Fruit fly (Drosophila melanogaster) whole organism, wandering third instar larva: Measurements from ENCODE around the gene CG15625.
A peak's percentile ranks its signal among the peaks of the same experiment; 100 is the strongest.

Source experiments
- Abd-B ChIP-seq: fragments of >200 bp; optimal IDR thresholded peaks from 2 replicates; lab custom pipeline; 2017; ENCODE audit warnings: missing biosample characterization, missing genetic modification characterization
- CG32264 ChIP-seq: fragments of 200-800 bp; sonication (Bioruptor generic); optimal IDR thresholded peaks from 2 replicates; lab custom pipeline; 2016; ENCODE audit warnings: missing biosample characterization, missing genetic modification characterization
- CG9705 ChIP-seq: fragments of 200-800 bp; sonication (Bioruptor generic); optimal IDR thresholded peaks from 2 replicates; lab custom pipeline; 2018; ENCODE audit warnings: missing biosample characterization, mild to moderate bottlenecking, missing genetic modification characterization
- CrebA ChIP-seq: fragments of 200-800 bp; sonication (Bioruptor generic); optimal IDR thresholded peaks from 2 replicates; lab custom pipeline; 2016; ENCODE audit warnings: missing biosample characterization, mild to moderate bottlenecking, missing genetic modification characterization, borderline replicate concordance
- Dfd ChIP-seq: fragments of >200 bp; optimal IDR thresholded peaks from 2 replicates; lab custom pipeline; 2017; ENCODE audit warnings: missing biosample characterization, missing genetic modification characterization
- Dif ChIP-seq: fragments of 200-275, 200-300 bp; sonication (Bioruptor generic); optimal IDR thresholded peaks from 2 replicates; lab custom pipeline; 2018; ENCODE audit warnings: missing biosample characterization, missing genetic modification characterization; ENCODE audit not compliant: partially characterized antibody
- GATAd ChIP-seq: sonication (Bioruptor generic); optimal IDR thresholded peaks from 2 replicates; lab custom pipeline; 2016; ENCODE audit warnings: missing biosample characterization, missing genetic modification characterization
- HLH106 ChIP-seq: fragments of 200-800 bp; optimal IDR thresholded peaks from 3 replicates; lab custom pipeline; 2019; ENCODE audit warnings: missing biosample characterization, mild to moderate bottlenecking, missing genetic modification characterization, moderate library complexity
- Hnf4 ChIP-seq: fragments of 200-800 bp; sonication (Bioruptor generic); optimal IDR thresholded peaks from 2 replicates; lab custom pipeline; 2016; ENCODE audit warnings: missing biosample characterization, mild to moderate bottlenecking, missing genetic modification characterization
- Hr78 ChIP-seq: fragments of >200 bp; optimal IDR thresholded peaks from 2 replicates; lab custom pipeline; 2017; ENCODE audit warnings: missing biosample characterization, missing genetic modification characterization
- Hr83 ChIP-seq: fragments of 200-300 bp; sonication (Bioruptor generic); optimal IDR thresholded peaks from 2 replicates; lab custom pipeline; 2016; ENCODE audit warnings: missing biosample characterization, mild to moderate bottlenecking, missing genetic modification characterization, moderate library complexity; ENCODE audit not compliant: poor library complexity, severe bottlenecking
- Jra ChIP-seq: sonication (Bioruptor generic); optimal IDR thresholded peaks from 2 replicates; lab custom pipeline; 2016; ENCODE audit warnings: missing biosample characterization, missing genetic modification characterization
- Mio ChIP-seq: sonication (Bioruptor generic); optimal IDR thresholded peaks from 2 replicates; lab custom pipeline; 2016; ENCODE audit warnings: missing biosample characterization, missing genetic modification characterization
- Myc ChIP-seq: fragments of >200 bp; optimal IDR thresholded peaks from 2 replicates; lab custom pipeline; 2017
- N ChIP-seq: fragments of >200 bp; optimal IDR thresholded peaks from 2 replicates; lab custom pipeline; 2018; ENCODE audit warnings: missing biosample characterization, missing external identifiers, missing genetic modification characterization
- OdsH ChIP-seq: fragments of 200-800 bp; sonication (Bioruptor generic); optimal IDR thresholded peaks from 2 replicates; lab custom pipeline; 2016; ENCODE audit warnings: missing biosample characterization, mild to moderate bottlenecking, missing genetic modification characterization
- Rel ChIP-seq, 2 experiments: fragments of 200-800 bp; sonication (Bioruptor generic) in 1 of 2; optimal IDR thresholded peaks; 2 replicates in 1 of 2; 3 replicates in 1 of 2; lab custom pipeline; 2016 to 2019; ENCODE audit warnings: mild to moderate bottlenecking in 2 of 2, missing biosample characterization in 2 of 2, missing genetic modification characterization in 2 of 2, moderate library complexity in 1 of 2
- Sp1 ChIP-seq: fragments of 200-800 bp; sonication (Bioruptor generic); optimal IDR thresholded peaks from 3 replicates; lab custom pipeline; 2019; ENCODE audit warnings: missing biosample characterization, mild to moderate bottlenecking, missing genetic modification characterization, moderate library complexity
- Vsx2 ChIP-seq: fragments of 200-300, 225-300 bp; sonication (Bioruptor generic); optimal IDR thresholded peaks from 2 replicates; lab custom pipeline; 2018; ENCODE audit warnings: missing biosample characterization, missing genetic modification characterization; ENCODE audit not compliant: partially characterized antibody
- br ChIP-seq: fragments of 200-800 bp; sonication (Bioruptor generic); optimal IDR thresholded peaks from 2 replicates; lab custom pipeline; 2016; ENCODE audit warnings: missing biosample characterization, missing genetic modification characterization
- brk ChIP-seq: fragments of 200-800 bp; sonication (Bioruptor generic); optimal IDR thresholded peaks from 2 replicates; lab custom pipeline; 2016; ENCODE audit warnings: missing biosample characterization, mild to moderate bottlenecking, missing genetic modification characterization
- dl ChIP-seq, 2 experiments: fragments of 175-275, 200-275 bp in 1 of 2; fragments of 200-275 bp in 1 of 2; sonication (Bioruptor generic); optimal IDR thresholded peaks; lab custom pipeline; 2018; ENCODE audit warnings: mild to moderate bottlenecking in 2 of 2, missing biosample characterization in 2 of 2, missing genetic modification characterization in 2 of 2, moderate library complexity in 2 of 2; ENCODE audit not compliant: partially characterized antibody in 2 of 2, insufficient read depth in 1 of 2
- dmrt93B ChIP-seq: fragments of 200-800 bp; sonication (Bioruptor generic); optimal IDR thresholded peaks from 2 replicates; lab custom pipeline; 2018; ENCODE audit warnings: missing biosample characterization, mild to moderate bottlenecking, missing genetic modification characterization
- dsf ChIP-seq: sonication (Bioruptor generic); optimal IDR thresholded peaks from 2 replicates; lab custom pipeline; 2016; ENCODE audit warnings: missing biosample characterization, missing genetic modification characterization, borderline replicate concordance
- ey ChIP-seq: fragments of 200-800 bp; sonication (Bioruptor generic); optimal IDR thresholded peaks from 2 replicates; lab custom pipeline; 2016; ENCODE audit warnings: missing biosample characterization, missing genetic modification characterization
- foxo ChIP-seq, 2 experiments: fragments of 200-800 bp; sonication (Bioruptor generic); optimal IDR thresholded peaks; 2 replicates in 1 of 2; 3 replicates in 1 of 2; lab custom pipeline; 2016 to 2017; ENCODE audit warnings: missing biosample characterization in 2 of 2, missing genetic modification characterization in 2 of 2
- fru ChIP-seq: fragments of 200-800 bp; sonication (Bioruptor generic); optimal IDR thresholded peaks from 3 replicates; lab custom pipeline; 2016; ENCODE audit warnings: missing biosample characterization, mild to moderate bottlenecking, missing genetic modification characterization
- h ChIP-seq: fragments of 200-800 bp; sonication (Bioruptor generic); optimal IDR thresholded peaks from 3 replicates; lab custom pipeline; 2016; ENCODE audit warnings: missing biosample characterization, mild to moderate bottlenecking, missing genetic modification characterization
- jim ChIP-seq: fragments of 175-275, 200-325 bp; sonication (Bioruptor generic); optimal IDR thresholded peaks from 2 replicates; lab custom pipeline; 2016; ENCODE audit warnings: missing biosample characterization, mild to moderate bottlenecking, missing genetic modification characterization
- lola ChIP-seq: fragments of >200 bp; optimal IDR thresholded peaks from 2 replicates; lab custom pipeline; 2017; ENCODE audit warnings: missing biosample characterization, missing genetic modification characterization
- pan ChIP-seq: fragments of >200 bp; optimal IDR thresholded peaks from 2 replicates; lab custom pipeline; 2017
- psq ChIP-seq: fragments of 200-800 bp; sonication (Bioruptor generic); optimal IDR thresholded peaks from 3 replicates; lab custom pipeline; 2017; ENCODE audit warnings: missing biosample characterization, mild to moderate bottlenecking, missing genetic modification characterization, moderate library complexity
- rgr ChIP-seq: fragments of 200-800 bp; sonication (Bioruptor generic); optimal IDR thresholded peaks from 3 replicates; lab custom pipeline; 2016; ENCODE audit warnings: missing biosample characterization, mild to moderate bottlenecking, missing genetic modification characterization
- sage ChIP-seq: fragments of 200-800 bp; sonication (Bioruptor generic); optimal IDR thresholded peaks from 2 replicates; lab custom pipeline; 2016; ENCODE audit warnings: missing biosample characterization, mild to moderate bottlenecking, missing genetic modification characterization
- sv ChIP-seq: fragments of 200-800 bp; sonication (Bioruptor generic); optimal IDR thresholded peaks from 3 replicates; lab custom pipeline; 2016; ENCODE audit warnings: missing biosample characterization, missing genetic modification characterization
- tai ChIP-seq: sonication (Bioruptor generic); optimal IDR thresholded peaks from 2 replicates; lab custom pipeline; 2016; ENCODE audit warnings: missing biosample characterization, missing genetic modification characterization
- usp ChIP-seq: fragments of >200 bp; optimal IDR thresholded peaks from 2 replicates; lab custom pipeline; 2017; ENCODE audit warnings: missing biosample characterization, missing genetic modification characterization
- woc ChIP-seq: sonication (Bioruptor generic); optimal IDR thresholded peaks from 2 replicates; lab custom pipeline; 2016; ENCODE audit warnings: missing biosample characterization, mild to moderate bottlenecking, missing genetic modification characterization

Gene CG15625

dm6 chr2L:4889451-4890045, at the start of gene CG15625:
TSS of gene CG15625 (plus strand) at chr2L:4889995.
- TF ChIP-seq GATAd (GFP tag; lab: Kevin White, UChicago) (no peak), Abd-B (GFP tag; lab: Kevin White, UChicago) (no peak), h (GFP tag; lab: Kevin White, UChicago) (no peak)

DNA sequence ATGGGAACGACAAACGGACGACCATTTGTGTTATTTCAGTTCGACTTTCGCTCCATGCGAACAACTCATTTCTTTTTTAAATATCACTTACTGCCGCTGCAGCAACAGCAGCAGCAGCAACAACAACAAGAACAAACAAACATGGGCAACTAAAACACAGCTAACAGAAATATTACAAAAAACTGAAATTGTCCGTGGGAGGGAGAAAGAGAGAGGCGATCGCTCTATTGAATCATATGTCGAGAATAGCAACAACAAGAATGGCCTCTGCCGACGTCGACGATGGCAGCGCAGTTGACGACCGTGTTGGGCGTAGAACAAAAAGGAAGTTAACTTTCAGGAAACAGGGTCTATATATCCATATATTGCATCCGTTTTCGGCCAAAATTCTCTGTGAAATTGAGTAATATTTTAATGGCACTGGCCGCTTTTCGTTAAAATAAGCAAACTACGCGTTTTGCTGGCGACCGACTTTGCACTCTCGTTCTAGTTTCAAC, 43.1 kb upstream of the CG15625 start:
- no peak for TF ChIP-seq Dif (GFP tag; lab: Kevin White, UChicago)
- no peak for TF ChIP-seq Mio (GFP tag; lab: Kevin White, UChicago)
- TF ChIP-seq Hr83 (GFP tag; lab: Kevin White, UChicago) = no peak
- TF ChIP-seq Myc (lab: Kevin White, UChicago) = no peak
- no peak for TF ChIP-seq CrebA (GFP tag; lab: Kevin White, UChicago)
- no peak for TF ChIP-seq GATAd (GFP tag; lab: Kevin White, UChicago)
- TF ChIP-seq fru (GFP tag; lab: Kevin White, UChicago) = no peak
- no peak for TF ChIP-seq CG32264 (GFP tag; lab: Kevin White, UChicago)
- no peak for TF ChIP-seq h (GFP tag; lab: Kevin White, UChicago)
- no peak for TF ChIP-seq OdsH (GFP tag; lab: Kevin White, UChicago)
- TF ChIP-seq br = no peak
- TF ChIP-seq Jra (GFP tag; lab: Kevin White, UChicago) = no peak
- no peak for TF ChIP-seq Hnf4 (GFP tag; lab: Kevin White, UChicago)
- no peak for TF ChIP-seq Vsx2 (GFP tag; lab: Kevin White, UChicago)
- TF ChIP-seq pan (lab: Kevin White, UChicago) = no peak
- TF ChIP-seq sv (GFP tag; lab: Kevin White, UChicago) = no peak
- no peak for TF ChIP-seq tai (GFP tag; lab: Kevin White, UChicago)
- no peak for TF ChIP-seq woc
- TF ChIP-seq psq = no peak
- TF ChIP-seq, all 38 proteins: peak for 0

- TF ChIP-seq CrebA (GFP tag; lab: Kevin White, UChicago) (no peak), Hr83 (GFP tag; lab: Kevin White, UChicago) (peak; percentile 67), dmrt93B (GFP tag; lab: Kevin White, UChicago) (no peak), rgr (peak; percentile 42), sage (GFP tag; lab: Kevin White, UChicago) (peak; percentile 31), h (GFP tag; lab: Kevin White, UChicago) (peak; percentile 45), ey (peak; percentile 38), GATAd (GFP tag; lab: Kevin White, UChicago) (no peak), Mio (GFP tag; lab: Kevin White, UChicago) (no peak), HLH106 (tag; lab: Kevin White, UChicago) (peak; percentile 62), Vsx2 (GFP tag; lab: Kevin White, UChicago) (no peak), usp (GFP tag; lab: Kevin White, UChicago) (no peak), CG32264 (GFP tag; lab: Kevin White, UChicago) (no peak), br (peak; percentile 2), dl (GFP tag; optimal IDR thresholded peaks at IDR 0.05; lab: Kevin White, UChicago; ENCODE audit: insufficient read depth in 1 of 2, partially characterized antibody in 2 of 2) (no peak), jim (peak; percentile 54), Dif (GFP tag; lab: Kevin White, UChicago) (no peak), tai (GFP tag; lab: Kevin White, UChicago) (no peak), Hr78 (no peak), brk (no peak), foxo (GFP tag; optimal IDR thresholded peaks at IDR 0.05; lab: Kevin White, UChicago) (peak in 1 of 2 experiments; percentile 62), sv (GFP tag; lab: Kevin White, UChicago) (peak; percentile 57), Hnf4 (GFP tag; lab: Kevin White, UChicago) (no peak), lola (no peak), dsf (no peak), OdsH (GFP tag; lab: Kevin White, UChicago) (no peak), Abd-B (GFP tag; lab: Kevin White, UChicago) (no peak), N (no peak), Myc (lab: Kevin White, UChicago) (peak; percentile 67), Sp1 (GFP tag; lab: Kevin White, UChicago) (peak; percentile 41), Rel (GFP tag; optimal IDR thresholded peaks at IDR 0.05; lab: Kevin White, UChicago) (no peak), Rel (tag; optimal IDR thresholded peaks at IDR 0.05; lab: Kevin White, UChicago) (peak; percentile 100), pan (lab: Kevin White, UChicago) (no peak), psq (peak; percentile 43), fru (GFP tag; lab: Kevin White, UChicago) (peak; percentile 27), CG9705 (peak; percentile 35), Dfd (no peak), Jra (GFP tag; lab: Kevin White, UChicago) (no peak), woc (peak; percentile 62)
- TF ChIP-seq, all 38 proteins: peak for 17
Observed at dm6 chr2L:4847191-4847853, 42.5 kb upstream of the CG15625 start, which contains the start of the genes mxt and CG11927. TSS of gene mxt (minus strand) at chr2L:4847295. TSS of gene CG11927 (plus strand) at chr2L:4847766.
